Fruit fly (Drosophila melanogaster): Measurements from ENCODE around the gene CG4751.

CG4751 gene

dm6 chr2L:11170549-11170948, 40.0 kb downstream of the CG4751 start:
- peak; percentile 2 for TF ChIP-seq sd (tag; optimal IDR thresholded peaks at IDR 0.05)
- TF ChIP-seq zen2 (GFP tag; IDR thresholded peaks at IDR 0.05; ENCODE audit: partially characterized antibody) = no peak
- 0 out of 2 replicates have a peak, but pooled peaks have one; percentile 16 for TF ChIP-seq cas (GFP tag; IDR thresholded peaks at IDR 0.05)
- TF ChIP-seq CG12769 (tag; optimal IDR thresholded peaks at IDR 0.05) = peak; percentile 82
- no peak for TF ChIP-seq CG17568 (GFP tag; optimal IDR thresholded peaks at IDR 0.05)
- peak; percentile 60 for TF ChIP-seq Med (GFP tag)
- 0 out of 3 replicates have a peak, but pooled peaks have one; percentile 43 for TF ChIP-seq CG11456 (GFP tag; IDR thresholded peaks at IDR 0.05)
- 0 out of 4 replicates have a peak, but pooled peaks have one; percentile 51 for TF ChIP-seq chinmo (GFP tag; IDR thresholded peaks at IDR 0.05; ENCODE audit: partially characterized antibody)
- no peak for TF ChIP-seq pan (optimal IDR thresholded peaks at IDR 0.05)
- no peak for TF ChIP-seq pan (GFP tag; optimal IDR thresholded peaks at IDR 0.05 in 1 of 2, IDR thresholded peaks at IDR 0.05 in 1 of 2)
- no peak for TF ChIP-seq Neu2 (GFP tag; optimal IDR thresholded peaks at IDR 0.05; ENCODE audit: borderline replicate concordance)

DNA sequence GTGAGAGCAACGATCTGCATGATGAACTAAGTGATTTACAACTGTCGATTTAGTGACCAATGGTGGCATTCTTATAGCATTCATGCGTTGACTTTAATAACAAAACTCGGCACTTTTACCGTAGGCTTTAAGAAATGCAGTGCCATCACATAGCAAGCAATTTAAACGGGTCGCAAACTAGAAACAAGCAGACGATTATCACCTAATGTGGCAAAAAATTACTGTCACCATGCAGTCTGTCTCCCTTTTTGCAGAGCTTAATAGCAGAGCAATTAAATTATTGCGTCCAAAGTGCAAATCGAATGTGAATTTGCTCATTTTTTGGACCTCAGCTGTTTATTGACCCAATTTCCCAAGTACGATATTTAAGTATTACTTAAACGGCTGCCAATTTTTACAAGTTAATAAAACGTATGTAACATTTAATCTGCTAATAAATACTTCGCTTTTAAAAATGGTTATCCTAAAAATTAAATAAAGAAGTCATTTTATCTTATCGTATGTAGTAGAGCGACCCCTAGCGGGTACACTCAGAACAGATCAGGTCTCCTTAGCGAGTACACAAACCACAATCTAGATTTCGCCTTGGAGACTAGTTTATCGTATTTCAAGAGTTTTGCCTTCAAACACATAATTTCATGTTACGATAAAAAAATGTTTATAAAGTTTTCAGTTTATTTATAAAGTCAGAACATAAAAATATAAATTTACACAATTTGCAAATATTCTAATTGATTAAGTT, 41.2 kb downstream of the CG4751 start, which contains the start of gene Vm32E:
Gene Vm32E (minus strand): TSS at position 51 of the 742 bp plus-strand sequence.
- TF ChIP-seq CG10654 (GFP tag; optimal IDR thresholded peaks at IDR 0.05) (no peak), gem (tag; optimal IDR thresholded peaks at IDR 0.05) (peak; percentile 16), esg (GFP tag; conservative IDR thresholded peaks at IDR 0.05) (no peak), CTCF (GFP tag; optimal IDR thresholded peaks at IDR 0.05) (peak; percentile 95), CG11504 (tag; optimal IDR thresholded peaks at IDR 0.05) (peak; percentile 62), CG7839 (tag; optimal IDR thresholded peaks at IDR 0.05) (peak; percentile 18), trem (tag; optimal IDR thresholded peaks at IDR 0.05) (peak; percentile 25), CG2199 (GFP tag; IDR thresholded peaks at IDR 0.05) (0 out of 3 replicates have a peak, but pooled peaks have one; percentile 69), Opbp (GFP tag; IDR thresholded peaks at IDR 0.05; ENCODE audit: partially characterized antibody) (0 out of 3 replicates have a peak, but pooled peaks have one; percentile 24), Med (GFP tag) (peak; percentile 71), Fer2 (tag; optimal IDR thresholded peaks at IDR 0.05) (no peak), CG15601 (tag; optimal IDR thresholded peaks at IDR 0.05) (peak; percentile 13), CG2712 (tag; optimal IDR thresholded peaks at IDR 0.05) (peak; percentile 16), CG13287 (GFP tag; IDR thresholded peaks at IDR 0.05; ENCODE audit: partially characterized antibody) (peak; percentile 39; the same call in 1 of the 2 replicates), ftz-f1 (GFP tag; optimal IDR thresholded peaks at IDR 0.05) (peak; percentile 76), CG11398 (GFP tag; optimal IDR thresholded peaks at IDR 0.05) (no peak), CG1603 (tag; optimal IDR thresholded peaks at IDR 0.05) (peak; percentile 38), stwl (tag; optimal IDR thresholded peaks at IDR 0.05) (peak; percentile 79), HHEX (GFP tag; optimal IDR thresholded peaks at IDR 0.05) (no peak), HmgD (GFP tag; optimal IDR thresholded peaks at IDR 0.05) (no peak), pita (GFP tag; optimal IDR thresholded peaks at IDR 0.05) (peak; percentile 59), CG9609 (GFP tag; optimal IDR thresholded peaks at IDR 0.05) (no peak)

DNA sequence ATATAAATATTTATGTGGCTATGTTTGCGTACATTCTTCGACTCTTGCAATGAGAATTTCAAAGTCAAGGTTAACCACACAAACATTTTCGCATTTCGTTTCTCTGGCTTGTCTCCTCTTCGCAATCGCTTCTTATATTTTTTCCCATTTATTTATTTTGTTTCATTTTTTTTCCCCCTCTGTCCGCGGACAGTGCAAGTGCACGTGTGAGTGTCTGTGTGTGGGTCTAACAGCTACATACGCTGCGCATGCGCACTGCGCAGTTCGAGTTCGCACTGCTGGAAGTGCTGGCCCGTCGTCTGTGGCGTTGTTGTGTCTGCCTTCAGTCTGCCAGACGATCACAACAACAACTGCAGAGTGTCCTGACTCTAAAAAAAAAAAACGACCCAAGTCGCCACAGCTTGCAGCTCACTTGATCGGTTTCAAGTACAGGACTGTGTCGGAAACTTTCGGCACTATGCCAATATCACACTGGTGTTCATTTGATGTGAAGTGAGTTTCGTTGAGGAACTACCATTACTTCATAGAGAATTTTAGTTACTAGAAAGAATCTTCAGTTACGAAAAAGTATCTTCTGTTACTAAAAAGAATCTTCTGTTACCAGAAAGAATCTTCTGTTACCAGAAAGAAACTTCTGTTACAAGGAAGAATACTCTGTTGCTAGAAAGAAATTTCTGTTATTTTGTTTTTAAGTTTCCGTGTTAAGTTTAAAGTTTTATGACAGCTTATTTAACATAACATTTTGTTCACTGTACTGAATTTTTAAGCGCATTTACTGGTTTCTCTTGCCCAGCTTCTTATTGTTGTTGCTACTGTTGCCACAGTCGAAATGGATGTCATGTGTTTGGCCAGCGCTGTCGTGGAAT, 45.1 kb downstream of the CG4751 start:
- TF ChIP-seq sens (GFP tag) (peak; percentile 11), ewg (GFP tag; optimal IDR thresholded peaks at IDR 0.05) (peak; percentile 9), corto (GFP tag; optimal IDR thresholded peaks at IDR 0.05) (peak; percentile 8), CG4360 (GFP tag; IDR thresholded peaks at IDR 0.05) (peak; percentile 57; the same call in 1 of the 2 replicates), nom (GFP tag; optimal IDR thresholded peaks at IDR 0.05) (peak; percentile 41), cg (GFP tag; optimal IDR thresholded peaks at IDR 0.05) (peak; percentile 2), kni (GFP tag; optimal IDR thresholded peaks at IDR 0.05) (no peak), Drgx (GFP tag; IDR thresholded peaks at IDR 0.05) (peak; percentile 44), lov (optimal IDR thresholded peaks at IDR 0.05) (no peak), lov (GFP tag; IDR thresholded peaks at IDR 0.05) (0 out of 3 replicates have a peak, but pooled peaks have one; percentile 21), CG1024 (GFP tag; IDR thresholded peaks at IDR 0.05) (no peak), CoRest (tag; optimal IDR thresholded peaks at IDR 0.05) (no peak), CG2712 (tag; optimal IDR thresholded peaks at IDR 0.05) (no peak), mld (GFP tag; IDR thresholded peaks at IDR 0.05; ENCODE audit: partially characterized antibody) (0 out of 3 replicates have a peak, but pooled peaks have one; percentile 6)

Measured in whole organism, embryonic.